Worm (Caenorhabditis elegans): ENCODE results near the gene srh-4.

DNA sequence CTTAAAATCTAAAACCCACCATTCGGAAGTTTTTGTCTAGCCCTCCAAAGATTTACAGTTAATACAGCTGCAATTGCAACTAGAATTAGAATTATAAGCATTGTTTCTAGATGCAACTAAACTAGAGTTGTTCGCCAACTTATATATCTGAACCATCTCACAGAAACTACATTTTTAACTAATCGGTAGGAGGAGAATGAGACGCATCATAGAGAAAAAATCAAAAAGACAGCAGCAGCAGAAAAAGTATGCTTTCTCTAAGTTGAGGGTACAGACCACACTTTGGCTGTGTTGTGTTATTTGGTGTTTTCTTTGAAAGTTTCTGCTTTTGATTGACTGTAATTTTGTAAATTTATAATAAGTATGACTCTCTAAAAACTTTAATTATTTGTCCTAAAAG is 46.6 kb upstream of the srh-4 start, which contains the start of gene cyp-34A7:
- TF ChIP-seq nhr-10 (tag; optimal IDR thresholded peaks at IDR 0.05), result no peak
- no peak for TF ChIP-seq nhr-25 (tag; optimal IDR thresholded peaks at IDR 0.05; ENCODE audit: borderline replicate concordance, insufficient read depth)
- no peak for TF ChIP-seq gei-8 (GFP tag; optimal IDR thresholded peaks at IDR 0.05)
- no peak for TF ChIP-seq nhr-77 (tag; optimal IDR thresholded peaks at IDR 0.05)
- no peak for TF ChIP-seq T26A8.4 (GFP tag; IDR thresholded peaks at IDR 0.05)
- no peak for TF ChIP-seq nhr-11 (tag; optimal IDR thresholded peaks at IDR 0.05)
- TF ChIP-seq ztf-11 (tag; optimal IDR thresholded peaks at IDR 0.05), result no peak
- TF ChIP-seq unc-39 (tag; optimal IDR thresholded peaks at IDR 0.05), result no peak
- TF ChIP-seq unc-62 (GFP tag; optimal IDR thresholded peaks at IDR 0.05 in 1 of 2), result no peak
- no peak for TF ChIP-seq unc-62 (tag; optimal IDR thresholded peaks at IDR 0.05)
- TF ChIP-seq hlh-30 (tag; optimal IDR thresholded peaks at IDR 0.05; ENCODE audit: insufficient read depth), result no peak
